Fruit fly (Drosophila melanogaster): ENCODE measurements around the gene CG12091.
A peak's percentile ranks its signal among the peaks of the same experiment; 100 is the strongest.

CG12091 gene

DNA sequence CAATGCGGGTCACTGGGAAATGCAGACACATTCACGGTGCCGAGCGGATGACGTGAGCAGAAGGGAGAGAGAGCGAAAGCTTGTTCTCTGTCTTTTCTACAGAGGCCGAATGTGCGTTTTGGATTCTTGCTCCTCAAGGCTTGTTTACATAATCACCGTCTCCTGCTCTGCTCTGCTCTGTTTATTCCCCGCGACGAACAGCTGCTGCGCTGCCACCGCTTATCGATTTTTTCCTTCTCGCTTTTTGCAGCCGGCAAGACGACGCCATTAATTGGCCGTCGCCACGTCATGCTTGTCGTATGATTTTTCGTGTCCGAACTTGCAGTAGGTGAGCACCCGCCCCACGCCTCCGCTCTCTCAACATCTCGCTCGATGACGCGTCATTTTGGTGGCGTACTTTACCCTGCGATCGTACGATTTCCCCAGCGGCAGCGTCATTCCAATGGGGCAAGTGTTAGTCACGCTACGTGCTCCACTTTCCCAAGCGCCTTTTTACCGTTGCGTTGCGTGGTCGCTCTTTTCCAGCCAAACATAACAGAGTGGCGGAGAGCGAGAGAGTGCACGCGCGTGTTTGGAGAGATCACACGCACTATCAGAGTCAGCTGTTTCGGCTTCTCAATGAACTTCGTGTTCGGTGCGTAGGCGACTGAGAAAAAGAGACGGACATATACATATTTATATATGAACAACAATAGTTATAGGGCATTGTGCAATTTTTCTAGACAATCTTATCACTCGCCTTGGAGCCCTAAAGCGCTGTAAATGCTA lies 9.9 kb upstream of the CG12091 start (continued):
- peak; percentile 13 for TF ChIP-seq gem (tag; optimal IDR thresholded peaks at IDR 0.05)
- no peak for TF ChIP-seq CG7357 (GFP tag; IDR thresholded peaks at IDR 0.05)
- no peak for TF ChIP-seq CG1603 (tag; optimal IDR thresholded peaks at IDR 0.05)
- no peak for TF ChIP-seq CG1024 (GFP tag; IDR thresholded peaks at IDR 0.05)
- no peak for TF ChIP-seq CG4282 (GFP tag; optimal IDR thresholded peaks at IDR 0.05)
- peak; percentile 24; the same call in 1 of the 4 replicates for TF ChIP-seq Dll (GFP tag; IDR thresholded peaks at IDR 0.05; ENCODE audit: partially characterized antibody)
- TF ChIP-seq CG3847 (GFP tag; IDR thresholded peaks at IDR 0.05): no peak
- TF ChIP-seq cato (GFP tag; optimal IDR thresholded peaks at IDR 0.05; ENCODE audit: borderline replicate concordance): no peak
- peak; percentile 21; the same call in 1 of the 2 replicates for TF ChIP-seq seq (GFP tag; IDR thresholded peaks at IDR 0.05)
- no peak for TF ChIP-seq HLH54F (GFP tag; optimal IDR thresholded peaks at IDR 0.05)
- no peak for TF ChIP-seq inv (GFP tag; IDR thresholded peaks at IDR 0.05; ENCODE audit: partially characterized antibody)
- TF ChIP-seq CG14860 (GFP tag; IDR thresholded peaks at IDR 0.05; ENCODE audit: partially characterized antibody): no peak
- no peak for TF ChIP-seq Eip74EF (GFP tag; optimal IDR thresholded peaks at IDR 0.05)
- TF ChIP-seq TFAM (GFP tag; optimal IDR thresholded peaks at IDR 0.05): no peak
- no peak for TF ChIP-seq slou (GFP tag; optimal IDR thresholded peaks at IDR 0.05)
- peak; percentile 43 for TF ChIP-seq CG7987 (GFP tag; optimal IDR thresholded peaks at IDR 0.05)
- peak; percentile 24 for TF ChIP-seq ftz-f1 (GFP tag; optimal IDR thresholded peaks at IDR 0.05)
- TF ChIP-seq Fer2 (tag; optimal IDR thresholded peaks at IDR 0.05): no peak
- no peak for TF ChIP-seq CG8290 (GFP tag; optimal IDR thresholded peaks at IDR 0.05)
- TF ChIP-seq CG8290 (tag; optimal IDR thresholded peaks at IDR 0.05): no peak
- peak; percentile 47 for TF ChIP-seq CG9727 (GFP tag; optimal IDR thresholded peaks at IDR 0.05)
- TF ChIP-seq Side (GFP tag; optimal IDR thresholded peaks at IDR 0.05): no peak
- 0 out of 2 replicates have a peak, but pooled peaks have one; percentile 4 for TF ChIP-seq CG32532 (GFP tag; IDR thresholded peaks at IDR 0.05)
- TF ChIP-seq CG1602 (GFP tag; optimal IDR thresholded peaks at IDR 0.05): no peak
- TF ChIP-seq p53 (GFP tag; optimal IDR thresholded peaks at IDR 0.05): peak; percentile 95
- TF ChIP-seq Drgx (GFP tag; IDR thresholded peaks at IDR 0.05): no peak
- TF ChIP-seq sug (tag; optimal IDR thresholded peaks at IDR 0.05): peak; percentile 5
- peak; percentile 50 for TF ChIP-seq CG10543 (GFP tag; optimal IDR thresholded peaks at IDR 0.05)
- no peak for TF ChIP-seq sc (optimal IDR thresholded peaks at IDR 0.05)
- TF ChIP-seq sc (GFP tag; optimal IDR thresholded peaks at IDR 0.05): no peak
- no peak for TF ChIP-seq run (tag; optimal IDR thresholded peaks at IDR 0.05)
- no peak for TF ChIP-seq peb (GFP tag; IDR thresholded peaks at IDR 0.05)
- TF ChIP-seq jigr1 (GFP tag; IDR thresholded peaks at IDR 0.05): no peak
- peak; percentile 21 for TF ChIP-seq CG2712 (tag; optimal IDR thresholded peaks at IDR 0.05)
- TF ChIP-seq mld (GFP tag; IDR thresholded peaks at IDR 0.05; ENCODE audit: partially characterized antibody): no peak
- no peak for TF ChIP-seq CG10147 (GFP tag; optimal IDR thresholded peaks at IDR 0.05)
- TF ChIP-seq sens-2 (GFP tag; IDR thresholded peaks at IDR 0.05): 0 out of 2 replicates have a peak, but pooled peaks have one; percentile 5
- TF ChIP-seq lmd (GFP tag; IDR thresholded peaks at IDR 0.05): no peak
- no peak for TF ChIP-seq hkb (optimal IDR thresholded peaks at IDR 0.05)
- TF ChIP-seq hkb (GFP tag; IDR thresholded peaks at IDR 0.05): no peak
- TF ChIP-seq Vsx1 (GFP tag; optimal IDR thresholded peaks at IDR 0.05): peak; percentile 72
- peak; percentile 19; the same call in 1 of the 2 replicates for TF ChIP-seq ttk (GFP tag; IDR thresholded peaks at IDR 0.05)
- TF ChIP-seq Blimp-1 (GFP tag; optimal IDR thresholded peaks at IDR 0.05): peak; percentile 19
- peak; percentile 70 for TF ChIP-seq Ets65A (GFP tag)
- no peak for TF ChIP-seq D19B (GFP tag; optimal IDR thresholded peaks at IDR 0.05)
- TF ChIP-seq CG31224 (GFP tag; IDR thresholded peaks at IDR 0.05): no peak
- TF ChIP-seq dmrt11E (tag; optimal IDR thresholded peaks at IDR 0.05): no peak
- TF ChIP-seq Trl (optimal IDR thresholded peaks at IDR 0.05): peak; percentile 82 to 86
- peak; percentile 17 for TF ChIP-seq Trl (GFP tag; optimal IDR thresholded peaks at IDR 0.05)
- TF ChIP-seq CG16863 (GFP tag; optimal IDR thresholded peaks at IDR 0.05): no peak
